Fruit fly (Drosophila melanogaster): Measurements from ENCODE around the gene CG5676.

DNA sequence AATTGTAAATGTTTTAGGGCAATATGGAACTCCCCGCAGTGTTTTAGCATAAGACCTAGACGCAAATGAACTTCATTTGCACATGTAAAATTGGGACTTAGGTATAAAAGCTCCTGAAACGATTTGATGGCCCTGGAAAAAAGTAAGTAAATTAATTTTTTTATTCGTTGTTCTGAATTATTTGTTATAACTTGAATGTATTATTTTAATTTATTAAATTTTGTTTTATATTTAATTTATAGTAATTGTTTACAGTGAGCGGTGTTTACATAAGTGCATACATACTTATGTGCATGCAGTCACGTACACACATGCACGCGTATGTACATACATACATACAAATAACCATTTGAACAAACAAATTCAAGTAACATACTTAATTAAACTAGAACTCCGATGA lies 20.7 kb upstream of the CG5676 start:
- TF ChIP-seq ovo (GFP tag; optimal IDR thresholded peaks at IDR 0.05) (no peak), CG7045 (GFP tag; optimal IDR thresholded peaks at IDR 0.05) (peak; percentile 68), toe (GFP tag; optimal IDR thresholded peaks at IDR 0.05) (no peak), bab1 (GFP tag; optimal IDR thresholded peaks at IDR 0.05) (peak; percentile 63), kay (GFP tag; ENCODE audit: borderline replicate concordance) (peak; percentile 45)
